Fruit fly (Drosophila melanogaster): ENCODE data around the gene CG17477.
A peak's percentile ranks its signal among the peaks of the same experiment; 100 is the strongest.

The CG17477 gene

DNA sequence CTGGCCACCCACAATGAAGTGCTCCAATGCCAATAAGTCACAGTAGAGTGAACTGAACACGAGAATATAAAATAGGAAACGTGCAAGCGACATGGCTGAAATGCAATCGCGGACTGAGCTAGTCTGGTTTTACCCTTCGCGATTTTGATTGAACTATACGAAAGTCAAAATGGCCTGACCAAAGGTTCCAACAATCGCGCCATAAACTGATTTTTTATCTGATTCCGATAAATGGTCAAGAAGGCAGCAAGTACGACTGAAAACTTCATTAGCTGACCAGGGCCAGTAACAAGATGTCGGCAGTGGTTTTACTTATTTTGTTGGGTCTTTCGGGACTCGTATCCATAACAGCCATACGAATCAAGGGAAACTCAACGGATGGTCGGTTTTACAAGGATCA is at the start of gene CG17477, which contains the start of gene CG31269:
CG17477 (minus strand) TSS at position 101 of the 400 bp plus-strand sequence.
CG31269 (plus strand) TSS at position 289 of the 400 bp plus-strand sequence.
- TF ChIP-seq noc (tag; optimal IDR thresholded peaks at IDR 0.05): no peak

DNA sequence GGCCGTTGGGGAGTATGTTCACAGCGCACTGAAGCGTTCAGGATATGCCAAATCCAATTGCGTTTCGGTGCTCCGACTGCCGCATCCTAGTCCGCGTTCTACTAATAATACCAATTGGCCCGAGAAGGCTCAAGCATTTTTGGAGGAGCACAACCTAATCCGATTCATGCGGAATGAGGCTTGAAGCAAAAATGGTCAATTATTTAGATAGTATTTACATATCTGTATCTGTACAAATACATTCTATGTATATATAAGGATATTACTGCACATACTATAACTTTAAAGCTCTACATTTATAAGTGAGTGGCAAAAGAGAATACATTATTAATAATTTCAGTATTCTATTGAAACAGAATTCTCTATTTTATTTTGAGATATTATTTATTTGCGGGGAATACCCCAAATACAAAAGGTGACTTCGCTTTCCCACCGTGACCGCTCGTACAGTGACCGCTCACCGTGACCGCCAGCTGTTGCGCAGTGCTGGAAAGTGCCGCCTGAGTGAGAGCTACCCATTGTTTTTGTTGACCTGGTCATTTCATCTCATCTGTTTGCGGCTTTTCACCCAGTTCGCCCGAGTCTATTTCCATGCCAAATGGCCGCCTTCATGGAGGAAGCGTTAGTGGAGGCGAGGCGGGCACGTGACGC is 24.8 kb upstream of the CG17477 start, which contains the start of gene CG5292:
CG5292 (plus strand) TSS at position 486 of the 651 bp plus-strand sequence.
- TF ChIP-seq noc (tag; optimal IDR thresholded peaks at IDR 0.05): no peak

DNA sequence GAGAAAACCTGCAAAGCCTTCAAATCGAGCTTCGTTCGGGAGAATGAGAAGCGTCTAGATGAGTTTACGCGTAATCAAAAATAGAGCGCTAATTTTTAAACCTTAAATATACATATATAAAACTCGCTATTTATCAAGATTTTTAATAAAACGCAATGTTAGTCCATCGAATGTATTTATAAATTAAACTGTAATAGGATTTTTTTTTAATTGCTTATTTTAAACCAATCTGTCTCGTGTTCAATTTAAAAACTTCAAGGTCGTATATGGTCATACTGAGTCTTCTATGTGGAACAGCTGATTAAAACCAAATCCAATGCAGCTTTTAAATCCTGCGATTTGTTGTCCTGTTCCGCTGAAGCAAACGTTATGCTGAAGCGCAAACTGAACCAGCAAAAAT is 23.5 kb upstream of the CG17477 start, which contains the start of gene Smug:
Smug (plus strand) TSS at position 301 of the 400 bp plus-strand sequence.
- TF ChIP-seq noc (tag; optimal IDR thresholded peaks at IDR 0.05): no peak

DNA sequence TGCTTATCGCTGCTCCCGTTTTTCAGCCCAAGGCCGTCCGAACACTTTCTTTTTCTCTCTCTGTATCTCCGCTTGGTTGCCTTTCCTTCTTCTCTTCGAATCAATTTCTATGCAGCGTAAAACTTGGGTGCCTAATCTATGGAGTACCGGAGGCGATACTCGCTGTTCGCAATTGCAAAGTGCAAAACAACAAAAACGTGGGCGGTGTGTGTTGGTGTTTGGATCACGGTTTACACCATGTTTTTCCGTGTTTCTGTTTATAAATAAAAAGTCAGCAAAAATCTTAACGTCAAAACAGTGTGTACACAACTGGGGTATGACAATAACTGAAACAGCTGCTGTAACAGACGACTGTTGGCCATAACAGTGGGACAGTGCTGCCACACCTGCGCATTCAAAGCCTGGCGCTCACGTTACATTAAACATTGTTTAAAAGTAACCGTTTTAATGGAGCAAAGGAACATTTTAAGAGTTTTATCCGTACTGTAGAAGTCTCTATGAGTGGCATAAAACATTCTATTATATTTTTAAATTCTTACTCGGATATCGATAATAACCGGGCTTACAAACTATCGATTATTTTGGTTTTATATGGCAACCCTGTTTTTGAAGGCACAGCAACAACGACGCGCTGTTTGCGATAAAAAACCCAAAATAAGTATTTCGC is 22.5 kb upstream of the CG17477 start, which contains the start of the genes m-cup and Det:
m-cup (minus strand) TSS at position 333 of the 667 bp plus-strand sequence.
Det (plus strand) TSS at position 588 of the 667 bp plus-strand sequence.
- TF ChIP-seq noc (tag; optimal IDR thresholded peaks at IDR 0.05): no peak

- no peak for TF ChIP-seq noc (tag; optimal IDR thresholded peaks at IDR 0.05)
These were observed 21.0 kb upstream of the CG17477 start for dm6 chr3R:17147647-17148244.

dm6 chr3R:17142304-17142703 is 15.6 kb upstream of the CG17477 start, which contains the start of gene TwdlW:
Gene TwdlW (minus strand): TSS chr3R:17142404.
- TF ChIP-seq noc (tag; optimal IDR thresholded peaks at IDR 0.05): no peak

dm6 chr3R:17138699-17139098 is 12.0 kb upstream of the CG17477 start, which contains the start of gene CG5265:
Gene CG5265 (plus strand): TSS chr3R:17138999.
- TF ChIP-seq noc (tag; optimal IDR thresholded peaks at IDR 0.05): no peak

- TF ChIP-seq noc (tag; optimal IDR thresholded peaks at IDR 0.05): no peak
These were observed 10.9 kb upstream of the CG17477 start, which contains the start of gene CG5255 for dm6 chr3R:17137593-17137992. Gene CG5255 (plus strand): TSS chr3R:17137893.

- peak; percentile 12 for TF ChIP-seq noc (tag; optimal IDR thresholded peaks at IDR 0.05)
These were observed 9.0 kb upstream of the CG17477 start, which contains the start of gene CG5246 for dm6 chr3R:17135747-17136146. Gene CG5246 (plus strand): TSS chr3R:17136111.

- no peak for TF ChIP-seq noc (tag; optimal IDR thresholded peaks at IDR 0.05)
These were observed 7.2 kb upstream of the CG17477 start, which contains the start of gene CG31267 for dm6 chr3R:17133897-17134296. Gene CG31267 (plus strand): TSS chr3R:17134197.

- TF ChIP-seq noc (tag; optimal IDR thresholded peaks at IDR 0.05): no peak
These were observed 5.5 kb upstream of the CG17477 start, which contains the start of the genes CG4053 and CG31266 for dm6 chr3R:17132098-17132712. Gene CG4053 (minus strand): TSS chr3R:17132198. Gene CG31266 (plus strand): TSS chr3R:17132662.

DNA sequence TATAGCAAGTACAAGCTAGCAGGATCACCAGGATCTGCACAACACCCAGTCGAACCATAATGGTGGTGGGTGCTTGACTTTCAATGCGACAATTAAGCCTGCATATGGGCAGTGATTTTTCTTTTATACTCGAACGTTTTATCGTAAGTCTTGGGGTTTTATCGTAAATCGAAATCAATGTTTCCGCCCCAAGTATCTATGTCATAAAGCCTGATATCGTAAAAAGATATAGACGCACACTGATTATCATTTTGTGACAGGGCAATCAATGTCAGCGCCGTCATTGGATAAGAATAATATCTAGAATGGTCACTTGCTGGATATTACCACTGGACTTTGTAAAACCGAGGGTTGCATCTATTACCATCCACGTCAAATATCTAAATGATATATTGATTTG is 3.6 kb upstream of the CG17477 start, which contains the start of gene CG17475:
CG17475 (minus strand) TSS at position 101 of the 400 bp plus-strand sequence.
- TF ChIP-seq noc (tag; optimal IDR thresholded peaks at IDR 0.05): no peak

DNA sequence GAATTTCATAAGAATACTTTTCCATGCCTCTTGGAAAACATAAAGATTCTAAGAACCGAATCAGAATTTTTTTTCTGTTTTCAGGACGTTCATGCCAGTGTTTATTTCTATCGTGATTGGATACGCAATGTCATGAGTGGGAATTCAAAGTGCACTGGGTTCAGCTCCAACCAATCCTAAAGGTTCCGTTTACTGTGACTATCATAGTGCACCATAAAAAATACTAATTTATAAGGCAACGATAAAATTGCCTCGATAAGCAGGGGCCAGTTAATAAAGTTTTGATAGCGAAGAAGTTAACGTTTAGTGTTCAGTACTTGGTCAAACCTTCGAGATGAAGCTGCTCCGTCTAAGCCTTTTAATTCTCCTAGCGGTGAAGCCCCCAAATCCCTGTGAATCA is 1.2 kb upstream of the CG17477 start, which contains the start of gene CG31265:
CG31265 (plus strand) TSS at position 301 of the 400 bp plus-strand sequence.
- no peak for TF ChIP-seq noc (tag; optimal IDR thresholded peaks at IDR 0.05)

dm6 chr3R:17125339-17126044 is 1.2 kb downstream of the CG17477 start, which contains the start of gene cher:
Gene cher (minus strand): TSS chr3R:17125389.
- TF ChIP-seq noc (tag; optimal IDR thresholded peaks at IDR 0.05): no peak

DNA sequence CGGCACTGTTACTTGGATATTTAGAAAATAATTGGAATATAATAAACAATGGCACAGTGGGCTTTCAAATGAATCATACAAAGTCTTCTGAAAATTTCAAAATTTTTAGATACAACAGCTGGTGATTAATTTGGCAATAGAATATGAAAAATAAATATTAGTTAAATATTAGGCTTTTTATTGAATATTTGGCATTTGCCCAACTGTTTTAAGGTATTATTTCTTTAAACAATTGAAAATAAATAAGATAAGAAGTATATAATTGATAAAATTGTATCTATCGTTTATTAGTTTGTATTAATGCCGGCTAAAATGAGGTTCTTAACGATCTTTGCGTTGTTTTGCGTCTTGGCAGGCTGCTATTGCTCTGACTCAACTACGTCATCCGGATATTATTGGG is 2.6 kb downstream of the CG17477 start, which contains the start of gene CG45079:
CG45079 (plus strand) TSS at position 301 of the 400 bp plus-strand sequence.
- TF ChIP-seq noc (tag; optimal IDR thresholded peaks at IDR 0.05): no peak
